Worm (Caenorhabditis elegans) whole organism, late embryonic: ENCODE data around the gene B0507.7.

ENCODE experiments used
- F13H6.1 ChIP-seq: sonication (generic microtip); optimal IDR thresholded peaks from 2 replicates; lab custom pipeline; 2016; ENCODE audit warnings: missing genetic modification characterization, missing compliant biosample characterization
- K02D7.2 ChIP-seq: sonication (generic microtip); optimal IDR thresholded peaks from 2 replicates; lab custom pipeline; 2017; ENCODE audit warnings: mild to moderate bottlenecking, missing genetic modification characterization, missing compliant biosample characterization
- K09A11.1 ChIP-seq: sonication (generic microtip); optimal IDR thresholded peaks from 2 replicates; lab custom pipeline; 2017; ENCODE audit warnings: antibody characterized with exemption, mild to moderate bottlenecking, missing genetic modification characterization, missing compliant biosample characterization; ENCODE audit not compliant: insufficient read depth
- T23F11.4 ChIP-seq: fragments of 200-800 bp; sonication (Bioruptor generic); optimal IDR thresholded peaks from 2 replicates; lab custom pipeline; 2018; ENCODE audit warnings: mild to moderate bottlenecking, missing genetic modification characterization, missing compliant biosample characterization
- ahr-1 ChIP-seq: sonication (generic microtip); optimal IDR thresholded peaks from 2 replicates; lab custom pipeline; 2016; ENCODE audit warnings: missing genetic modification characterization, missing compliant biosample characterization
- ceh-18 ChIP-seq: sonication (generic microtip); optimal IDR thresholded peaks from 2 replicates; lab custom pipeline; 2016; ENCODE audit warnings: missing genetic modification characterization, missing compliant biosample characterization
- ceh-19 ChIP-seq: fragments of 200-800 bp; sonication (Bioruptor generic); optimal IDR thresholded peaks from 2 replicates; lab custom pipeline; 2018; ENCODE audit warnings: mild to moderate bottlenecking, missing genetic modification characterization, missing compliant biosample characterization
- ceh-2 ChIP-seq: sonication (generic microtip); optimal IDR thresholded peaks from 2 replicates; lab custom pipeline; 2016; ENCODE audit warnings: missing genotype, missing genetic modification characterization, missing compliant biosample characterization
- ceh-22 ChIP-seq: sonication (generic microtip); optimal IDR thresholded peaks from 2 replicates; lab custom pipeline; 2017; ENCODE audit warnings: missing biosample characterization, missing genetic modification characterization
- ceh-31 ChIP-seq: sonication (generic microtip); optimal IDR thresholded peaks from 2 replicates; lab custom pipeline; 2016; ENCODE audit warnings: missing genetic modification characterization, missing compliant biosample characterization
- ceh-34 ChIP-seq: sonication (generic microtip); optimal IDR thresholded peaks from 2 replicates; lab custom pipeline; 2016; ENCODE audit warnings: mild to moderate bottlenecking, missing genetic modification characterization, missing compliant biosample characterization
- ceh-45 ChIP-seq: fragments of 200-800 bp; sonication (Bioruptor generic); IDR thresholded peaks from 2 replicates; pipeline ENCODE4 v1.3.6; 2022; ENCODE audit warnings: missing genetic modification reagents, missing genetic modification characterization, missing compliant biosample characterization
- ceh-9 ChIP-seq: sonication (generic microtip); optimal IDR thresholded peaks from 2 replicates; lab custom pipeline; 2016; ENCODE audit warnings: mild to moderate bottlenecking, missing genetic modification characterization, inconsistent platforms, missing compliant biosample characterization
- che-1 ChIP-seq: sonication (generic microtip); optimal IDR thresholded peaks from 2 replicates; lab custom pipeline; 2016; ENCODE audit warnings: mild to moderate bottlenecking, missing genetic modification characterization, missing compliant biosample characterization
- dmd-4 ChIP-seq: sonication (generic microtip); optimal IDR thresholded peaks from 2 replicates; lab custom pipeline; 2016; ENCODE audit warnings: borderline replicate concordance, missing genetic modification characterization, missing compliant biosample characterization
- dve-1 ChIP-seq: sonication (generic microtip); optimal IDR thresholded peaks from 2 replicates; lab custom pipeline; 2017; ENCODE audit warnings: antibody characterized with exemption, mild to moderate bottlenecking, missing genetic modification characterization, missing compliant biosample characterization
- elt-2 ChIP-seq: sonication (generic microtip); optimal IDR thresholded peaks from 2 replicates; lab custom pipeline; 2016; ENCODE audit warnings: missing genetic modification reagents, missing genetic modification characterization, missing compliant biosample characterization
- elt-4 ChIP-seq: sonication (generic microtip); optimal IDR thresholded peaks from 2 replicates; lab custom pipeline; 2016; ENCODE audit warnings: missing genetic modification characterization, missing compliant biosample characterization
- ets-4 ChIP-seq: sonication (generic microtip); optimal IDR thresholded peaks from 2 replicates; lab custom pipeline; 2016; ENCODE audit warnings: missing genetic modification characterization, missing compliant biosample characterization
- eyg-1 ChIP-seq: sonication (generic microtip); optimal IDR thresholded peaks from 2 replicates; lab custom pipeline; 2016; ENCODE audit warnings: missing genotype, missing genetic modification characterization, missing compliant biosample characterization
- fkh-10 ChIP-seq: fragments of 150-350 bp; optimal IDR thresholded peaks from 2 replicates; lab custom pipeline; 2014; ENCODE audit warnings: missing biosample characterization, missing genetic modification reagents, missing genetic modification characterization
- hlh-13 ChIP-seq: fragments of 200-800 bp; sonication (Bioruptor generic); optimal IDR thresholded peaks from 2 replicates; lab custom pipeline; 2018; ENCODE audit warnings: mild to moderate bottlenecking, missing genetic modification characterization, missing compliant biosample characterization
- hlh-6 ChIP-seq: sonication (generic microtip); optimal IDR thresholded peaks from 2 replicates; lab custom pipeline; 2016; ENCODE audit warnings: missing genotype, missing genetic modification characterization, missing compliant biosample characterization
- lim-6 ChIP-seq: sonication (generic microtip); optimal IDR thresholded peaks from 2 replicates; lab custom pipeline; 2016; ENCODE audit warnings: missing genetic modification characterization, missing compliant biosample characterization
- lin-11 ChIP-seq: fragments of 200-800 bp; sonication (Bioruptor generic); optimal IDR thresholded peaks from 2 replicates; lab custom pipeline; 2018; ENCODE audit warnings: mild to moderate bottlenecking, missing genetic modification characterization, missing compliant biosample characterization
- madf-2 ChIP-seq: sonication (generic microtip); optimal IDR thresholded peaks from 2 replicates; lab custom pipeline; 2017; ENCODE audit warnings: missing genetic modification characterization, missing compliant biosample characterization
- mec-3 ChIP-seq: sonication (generic microtip); optimal IDR thresholded peaks from 2 replicates; lab custom pipeline; 2016; ENCODE audit warnings: borderline replicate concordance, missing genetic modification characterization, missing compliant biosample characterization
- nfya-1 ChIP-seq: sonication (generic microtip); optimal IDR thresholded peaks from 2 replicates; lab custom pipeline; 2017; ENCODE audit warnings: missing genetic modification characterization, mild to moderate bottlenecking, missing compliant biosample characterization, antibody characterized with exemption, moderate library complexity
- nhr-11 ChIP-seq: fragments of 150-350 bp; optimal IDR thresholded peaks from 2 replicates; lab custom pipeline; 2014; ENCODE audit warnings: missing biosample characterization, missing genetic modification characterization
- odd-2 ChIP-seq: sonication (generic microtip); optimal IDR thresholded peaks from 2 replicates; lab custom pipeline; 2017; ENCODE audit warnings: antibody characterized with exemption, mild to moderate bottlenecking, missing genetic modification characterization, missing compliant biosample characterization
- pha-2 ChIP-seq: sonication (generic microtip); optimal IDR thresholded peaks from 2 replicates; lab custom pipeline; 2017; ENCODE audit warnings: mild to moderate bottlenecking, missing genetic modification characterization, missing compliant biosample characterization
- ref-2 ChIP-seq: sonication (generic microtip); optimal IDR thresholded peaks from 2 replicates; lab custom pipeline; 2016; ENCODE audit warnings: missing genetic modification characterization, missing compliant biosample characterization
- rnt-1 ChIP-seq: sonication (generic microtip); optimal IDR thresholded peaks from 2 replicates; lab custom pipeline; 2016; ENCODE audit warnings: missing genetic modification characterization, missing compliant biosample characterization
- sdc-2 ChIP-seq: sonication (generic microtip); optimal IDR thresholded peaks from 2 replicates; lab custom pipeline; 2016; ENCODE audit warnings: missing genotype, missing genetic modification characterization, missing compliant biosample characterization
- sox-2 ChIP-seq: fragments of 200-800 bp; sonication (Bioruptor generic); IDR thresholded peaks from 2 replicates; pipeline ENCODE4 v1.3.6; 2022; ENCODE audit warnings: missing genetic modification reagents, missing genetic modification characterization, missing compliant biosample characterization
- sox-4 ChIP-seq: sonication (generic microtip); optimal IDR thresholded peaks from 2 replicates; lab custom pipeline; 2017; ENCODE audit warnings: mild to moderate bottlenecking, missing genetic modification characterization, inconsistent platforms, missing compliant biosample characterization
- tbx-2 ChIP-seq: sonication (generic microtip); optimal IDR thresholded peaks from 2 replicates; lab custom pipeline; 2016; ENCODE audit warnings: missing genetic modification characterization, missing compliant biosample characterization
- tbx-7 ChIP-seq: sonication (generic microtip); optimal IDR thresholded peaks from 2 replicates; lab custom pipeline; 2016; ENCODE audit warnings: missing genotype, missing genetic modification characterization, missing compliant biosample characterization
- ttx-3 ChIP-seq: sonication (generic microtip); optimal IDR thresholded peaks from 2 replicates; lab custom pipeline; 2016; ENCODE audit warnings: missing genetic modification reagents, missing genetic modification characterization, missing compliant biosample characterization
- unc-3 ChIP-seq, 2 experiments: fragments of 200-800 bp in 1 of 2; sonication (Bioruptor generic) in 1 of 2; sonication (generic microtip) in 1 of 2; conservative IDR thresholded peaks in 1 of 2; optimal IDR thresholded peaks in 1 of 2; 2 replicates each; pipeline versions ENCODE4 v1.3.6 to Lab custom; 2016 to 2022; ENCODE audit warnings: missing compliant biosample characterization in 2 of 2, missing genetic modification characterization in 2 of 2, missing genetic modification reagents in 1 of 2
- unc-42 ChIP-seq: sonication (generic microtip); optimal IDR thresholded peaks from 2 replicates; lab custom pipeline; 2016; ENCODE audit warnings: missing genotype, missing genetic modification characterization, missing compliant biosample characterization
- unc-86 ChIP-seq: sonication (generic microtip); optimal IDR thresholded peaks from 2 replicates; lab custom pipeline; 2016; ENCODE audit warnings: missing genetic modification characterization, missing compliant biosample characterization
- zip-5 ChIP-seq: sonication (generic microtip); optimal IDR thresholded peaks from 2 replicates; lab custom pipeline; 2016; ENCODE audit warnings: missing genetic modification characterization, missing compliant biosample characterization

Gene B0507.7

DNA sequence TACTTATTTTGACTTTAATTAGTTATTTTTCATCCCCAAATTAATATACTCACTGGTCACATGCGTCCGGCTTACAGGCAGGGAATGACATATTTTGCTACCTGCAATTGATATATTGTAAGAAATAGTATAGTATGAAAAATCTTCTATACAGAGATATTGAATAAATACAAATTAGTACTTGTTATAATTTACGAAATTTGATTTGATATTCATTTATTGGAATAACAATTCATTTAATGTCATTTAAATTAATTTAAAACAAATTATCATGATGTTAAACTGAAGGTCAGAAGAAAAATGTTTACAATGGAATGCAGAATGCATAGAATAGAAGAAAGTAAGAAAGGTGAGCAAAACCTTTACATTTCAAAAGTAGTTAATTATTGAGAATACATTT is at the start of gene B0507.7:
Gene B0507.7 (minus strand): TSS at position 101 of the 400 bp plus-strand sequence.
- TF ChIP-seq ets-4 (tag; lab: Kevin White, UChicago), result no peak
- no peak for TF ChIP-seq lin-11 (tag; lab: Kevin White, UChicago)
- no peak for TF ChIP-seq ceh-2 (tag; lab: Kevin White, UChicago)
- no peak for TF ChIP-seq dve-1 (tag; lab: Kevin White, UChicago)
- no peak for TF ChIP-seq rnt-1 (tag; lab: Kevin White, UChicago)

DNA sequence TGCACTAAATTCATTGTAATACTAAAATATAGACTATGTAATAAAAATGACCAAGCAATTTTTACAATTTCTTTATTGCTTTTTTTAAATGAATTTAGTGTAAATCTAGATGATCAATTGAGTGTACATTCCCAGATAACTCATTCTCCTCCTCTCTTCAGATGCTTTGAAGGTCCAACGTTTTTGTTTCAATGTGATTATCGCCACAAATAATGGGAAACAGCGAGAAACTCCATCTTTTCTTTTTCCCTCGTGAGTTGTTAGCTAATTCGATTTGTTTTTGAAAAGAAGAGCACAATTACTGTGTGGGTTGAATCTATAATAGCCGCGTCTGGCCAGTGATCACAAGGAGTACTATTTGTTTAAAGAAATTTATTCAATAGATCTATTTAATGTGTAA is 46.5 kb upstream of the B0507.7 start:
- TF ChIP-seq ceh-31, result peak; percentile 42
- TF ChIP-seq elt-4, result no peak
- no peak for TF ChIP-seq tbx-2 (tag; lab: Kevin White, UChicago)
- peak; percentile 91 for TF ChIP-seq unc-42
- TF ChIP-seq ttx-3 (tag; lab: Kevin White, UChicago), result no peak

DNA sequence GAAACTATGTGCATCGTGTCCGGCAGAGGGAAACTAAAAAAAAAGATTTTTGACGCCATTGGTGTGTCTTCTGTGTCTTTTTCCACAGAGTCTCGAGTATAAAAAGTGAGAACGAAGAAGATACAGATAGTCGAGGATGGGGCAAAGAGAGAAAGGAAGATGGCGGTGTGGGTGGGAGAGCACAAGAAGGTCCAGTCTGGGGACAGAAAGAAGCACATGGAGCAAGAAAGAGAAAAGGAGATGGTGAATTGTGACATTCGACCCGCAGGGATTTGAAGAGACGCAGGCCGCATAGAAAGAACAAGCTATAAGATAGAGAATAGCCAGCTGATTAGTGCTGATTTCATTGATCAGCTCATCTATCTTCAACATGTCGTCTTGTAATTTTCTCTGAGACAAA is 43.7 kb upstream of the B0507.7 start:
- TF ChIP-seq eyg-1 (no peak), nfya-1 (tag; lab: Kevin White, UChicago) (peak; percentile 17), elt-4 (no peak), unc-42 (no peak), tbx-2 (tag; lab: Kevin White, UChicago) (peak; percentile 15), mec-3 (tag; lab: Kevin White, UChicago) (no peak), rnt-1 (tag; lab: Kevin White, UChicago) (peak; percentile 68), ceh-31 (peak; percentile 22), ceh-18 (tag; lab: Kevin White, UChicago) (peak; percentile 91), ref-2 (no peak), odd-2 (tag; lab: Kevin White, UChicago) (no peak), pha-2 (tag; lab: Kevin White, UChicago) (no peak)

DNA sequence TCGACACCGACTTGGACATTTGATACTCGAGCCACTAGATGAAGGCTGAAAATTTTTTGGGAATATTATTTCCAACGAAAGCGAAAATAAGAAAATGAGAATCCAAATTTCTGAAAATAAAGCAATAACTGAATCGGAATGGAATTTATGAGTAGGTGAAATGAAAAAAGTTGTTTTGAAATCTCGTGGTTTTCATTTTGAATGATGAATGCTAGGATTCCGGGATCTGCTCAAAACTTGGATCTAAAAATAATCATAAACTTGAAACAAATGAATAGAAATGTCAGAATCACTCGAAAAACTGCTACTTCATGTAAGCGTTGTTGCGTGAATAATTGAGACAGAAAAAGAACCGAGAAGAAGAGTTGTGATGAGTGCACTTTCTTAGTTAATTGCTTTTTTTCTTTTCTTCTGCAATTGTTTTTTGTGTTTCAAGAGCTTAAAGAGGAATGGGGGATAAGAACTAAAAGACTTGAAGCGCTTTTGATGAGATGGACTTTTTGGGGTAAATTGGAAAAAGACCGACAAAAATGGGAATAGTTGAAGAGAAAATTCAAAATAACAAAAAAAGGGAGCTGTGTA is 42.6 kb upstream of the B0507.7 start, which contains the start of gene magu-2:
Gene magu-2 (minus strand): TSS at position 51 of the 582 bp plus-strand sequence.
- TF ChIP-seq ref-2 (no peak), zip-5 (no peak), T23F11.4 (GFP tag; lab: Kevin White, UChicago) (no peak), K02D7.2 (tag; lab: Kevin White, UChicago) (no peak), hlh-6 (tag; lab: Kevin White, UChicago) (no peak), che-1 (no peak), ceh-34 (tag; lab: Kevin White, UChicago) (no peak), madf-2 (tag; lab: Kevin White, UChicago) (no peak), ceh-9 (tag; lab: Kevin White, UChicago) (no peak), lim-6 (tag; lab: Kevin White, UChicago) (no peak), ceh-22 (tag; lab: Kevin White, UChicago) (no peak), dve-1 (tag; lab: Kevin White, UChicago) (no peak), sox-4 (tag; lab: Kevin White, UChicago) (no peak), F13H6.1 (tag; lab: Kevin White, UChicago) (no peak), dmd-4 (tag; lab: Kevin White, UChicago) (no peak), ceh-19 (GFP tag; lab: Kevin White, UChicago) (no peak), nhr-11 (tag; lab: Kevin White, UChicago) (no peak), lin-11 (tag; lab: Kevin White, UChicago) (no peak), sdc-2 (tag; lab: Kevin White, UChicago) (no peak)

DNA sequence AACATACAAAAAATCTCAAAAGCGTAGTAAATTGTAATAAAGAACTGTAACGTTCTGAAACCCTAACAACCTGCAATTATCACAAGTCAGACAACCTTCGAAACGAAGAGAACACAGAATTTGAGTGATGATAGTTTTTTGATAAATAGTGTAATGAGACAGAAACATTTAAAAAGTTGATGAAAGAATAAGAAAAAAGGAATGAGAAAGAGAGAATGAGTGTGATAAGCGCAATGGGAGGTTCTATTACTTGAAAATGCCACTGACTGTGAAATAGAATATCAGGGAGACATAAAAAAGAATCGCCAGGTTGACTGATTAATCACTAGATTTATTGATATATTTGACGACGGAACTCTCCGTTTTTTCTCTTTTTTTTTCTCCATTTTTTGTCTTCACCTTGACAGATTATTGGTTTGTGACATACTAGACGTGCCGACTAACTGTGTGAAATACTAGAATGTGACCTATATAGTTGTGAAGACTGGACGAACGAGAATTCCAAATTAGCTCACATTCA is 40.8 kb upstream of the B0507.7 start:
- TF ChIP-seq K02D7.2 (tag; lab: Kevin White, UChicago) (no peak), eyg-1 (no peak), unc-86 (tag; lab: Kevin White, UChicago) (no peak), tbx-2 (tag; lab: Kevin White, UChicago) (no peak), unc-3 (GFP tag; conservative IDR thresholded peaks at IDR 0.05; lab: Robert Waterston, UW) (no peak), unc-3 (tag; optimal IDR thresholded peaks at IDR 0.05; lab: Kevin White, UChicago) (no peak), nhr-11 (tag; lab: Kevin White, UChicago) (no peak), sox-2 (GFP tag; lab: Robert Waterston, UW) (no peak), K09A11.1 (tag; lab: Kevin White, UChicago) (no peak), ahr-1 (tag; lab: Kevin White, UChicago) (no peak), tbx-7 (tag; lab: Kevin White, UChicago) (no peak), fkh-10 (GFP tag; lab: Kevin White, UChicago) (no peak), elt-2 (tag; lab: Kevin White, UChicago) (no peak), ceh-45 (no peak), ceh-18 (tag; lab: Kevin White, UChicago) (no peak), hlh-13 (no peak), zip-5 (no peak), ref-2 (no peak)
